Worm (Caenorhabditis elegans) whole organism, L4 larva: ENCODE data around the gene dmsr-4.

Source experiments
- F37D6.2 ChIP-seq: sonication (generic microtip); optimal IDR thresholded peaks from 2 replicates; lab custom pipeline; 2016; ENCODE audit warnings: mild to moderate bottlenecking, missing genetic modification characterization, missing compliant biosample characterization
- Y105C5A.15 ChIP-seq: fragments of 200-800 bp; sonication (Bioruptor generic); IDR thresholded peaks from 2 replicates; pipeline ENCODE4 v1.3.6; 2022; ENCODE audit warnings: missing genetic modification characterization, missing compliant biosample characterization
- ZK337.2 ChIP-seq: fragments of 200-800 bp; sonication (Bioruptor generic); IDR thresholded peaks from 2 replicates; pipeline ENCODE4 v1.3.6; 2022; ENCODE audit warnings: missing genetic modification reagents, missing genetic modification characterization, missing compliant biosample characterization
- ZK546.5 ChIP-seq, 2 experiments: sonication (generic microtip); optimal IDR thresholded peaks; 2 replicates each; lab custom pipeline; 2017; ENCODE audit warnings: missing biosample characterization in 2 of 2, missing genetic modification characterization in 2 of 2
- aha-1 ChIP-seq: fragments of 150-350 bp; peaks from one replicate; lab custom pipeline; 2014; ENCODE audit warnings: missing biosample characterization, missing genetic modification characterization
- aly-2 ChIP-seq: sonication (generic microtip); optimal IDR thresholded peaks from 2 replicates; lab custom pipeline; 2018; ENCODE audit warnings: missing biosample characterization, missing genetic modification characterization
- ama-1 ChIP-seq: fragments of 150-350 bp; optimal IDR thresholded peaks from 2 replicates; lab custom pipeline; 2014; ENCODE audit warnings: inconsistent platforms, mixed read lengths
- ceh-62 ChIP-seq: sonication (generic microtip); optimal IDR thresholded peaks from 2 replicates; lab custom pipeline; 2017; ENCODE audit warnings: missing biosample characterization, missing genetic modification characterization
- ces-1 ChIP-seq: fragments of 150-350 bp; sonication (generic microtip); optimal IDR thresholded peaks from 4 replicates; lab custom pipeline; 2014; ENCODE audit warnings: missing biosample characterization, missing genetic modification reagents, missing genetic modification characterization
- daf-8 ChIP-seq: fragments of 200-800 bp; sonication (Bioruptor generic); IDR thresholded peaks from 2 replicates; pipeline ENCODE4 v1.3.6; 2022; ENCODE audit warnings: missing genetic modification characterization, missing compliant biosample characterization
- dmd-6 ChIP-seq: fragments of 200-800 bp; sonication (Bioruptor generic); IDR thresholded peaks from 2 replicates; pipeline ENCODE4 v1.3.6; 2022; ENCODE audit warnings: missing genetic modification reagents, missing genetic modification characterization, missing compliant biosample characterization
- dve-1 ChIP-seq: sonication (generic microtip); optimal IDR thresholded peaks from 2 replicates; lab custom pipeline; 2017; ENCODE audit warnings: antibody characterized with exemption, mild to moderate bottlenecking, missing genetic modification characterization, missing compliant biosample characterization; ENCODE audit not compliant: insufficient read depth
- egl-27 ChIP-seq: sonication (generic microtip); optimal IDR thresholded peaks from 3 replicates; lab custom pipeline; 2017; ENCODE audit warnings: missing biosample characterization, missing genetic modification reagents, missing genetic modification characterization
- fkh-10 ChIP-seq: fragments of 150-350 bp; optimal IDR thresholded peaks from 2 replicates; lab custom pipeline; 2014; ENCODE audit warnings: missing biosample characterization, missing genetic modification reagents, missing genetic modification characterization
- gei-8 ChIP-seq: fragments of 200-800 bp; sonication (Bioruptor generic); optimal IDR thresholded peaks from 2 replicates; lab custom pipeline; 2018; ENCODE audit warnings: mild to moderate bottlenecking, missing genetic modification characterization, missing compliant biosample characterization
- hlh-30 ChIP-seq: sonication (generic microtip); optimal IDR thresholded peaks from 2 replicates; lab custom pipeline; 2017; ENCODE audit warnings: antibody characterized with exemption, mild to moderate bottlenecking, missing genetic modification characterization, missing compliant biosample characterization; ENCODE audit not compliant: insufficient read depth
- hmg-1.1 ChIP-seq: fragments of 200-800 bp; sonication (Bioruptor generic); IDR thresholded peaks from 2 replicates; pipeline ENCODE4 v1.3.6; 2022; ENCODE audit warnings: missing genetic modification reagents, missing genetic modification characterization, missing compliant biosample characterization
- lin-1 ChIP-seq: fragments of 200-800 bp; sonication (Bioruptor generic); IDR thresholded peaks from 2 replicates; pipeline ENCODE4 v1.3.6; 2022; ENCODE audit warnings: missing genetic modification reagents, missing genetic modification characterization, missing compliant biosample characterization
- lin-13 ChIP-seq: fragments of 150-350 bp; optimal IDR thresholded peaks from 2 replicates; lab custom pipeline; 2014; ENCODE audit warnings: missing biosample characterization, missing genetic modification reagents, missing genetic modification characterization
- lin-15B ChIP-seq: fragments of 150-350 bp; sonication (generic microtip); optimal IDR thresholded peaks from 3 replicates; lab custom pipeline; 2014; ENCODE audit warnings: missing biosample characterization, missing genetic modification characterization
- lin-39 ChIP-seq: fragments of 150-350 bp; optimal IDR thresholded peaks from 2 replicates; lab custom pipeline; 2014; ENCODE audit warnings: missing biosample characterization, missing genetic modification reagents, missing genetic modification characterization
- lir-3 ChIP-seq: sonication (generic microtip); optimal IDR thresholded peaks from 2 replicates; lab custom pipeline; 2016; ENCODE audit warnings: mild to moderate bottlenecking, missing genetic modification characterization, missing compliant biosample characterization
- lsy-2 ChIP-seq, 2 experiments: fragments of 150-350 bp in 1 of 2; sonication (generic microtip) in 1 of 2; optimal IDR thresholded peaks; 2 replicates each; lab custom pipeline; 2014 to 2017; ENCODE audit warnings: missing biosample characterization in 2 of 2, missing genetic modification characterization in 2 of 2
- mdl-1 ChIP-seq, 2 experiments: fragments of 150-350 bp in 1 of 2; sonication (generic microtip) in 1 of 2; optimal IDR thresholded peaks; 2 replicates each; lab custom pipeline; 2014 to 2017; ENCODE audit warnings: missing biosample characterization in 2 of 2, missing genetic modification characterization in 2 of 2
- mep-1 ChIP-seq: fragments of 150-350 bp; sonication (generic microtip); optimal IDR thresholded peaks from 3 replicates; lab custom pipeline; 2014; ENCODE audit warnings: missing biosample characterization, missing genetic modification characterization
- mes-2 ChIP-seq: sonication (generic microtip); optimal IDR thresholded peaks from 2 replicates; lab custom pipeline; 2016; ENCODE audit warnings: missing genotype, mild to moderate bottlenecking, missing genetic modification characterization, missing compliant biosample characterization; ENCODE audit not compliant: poor library complexity, severe bottlenecking
- mxl-3 ChIP-seq: fragments of 200-800 bp; sonication (Bioruptor generic); optimal IDR thresholded peaks from 2 replicates; lab custom pipeline; 2018; ENCODE audit warnings: mild to moderate bottlenecking, missing genetic modification characterization, missing compliant biosample characterization
- nhr-25 ChIP-seq: sonication (generic microtip); optimal IDR thresholded peaks from 2 replicates; lab custom pipeline; 2017; ENCODE audit warnings: missing genetic modification characterization, mild to moderate bottlenecking, missing compliant biosample characterization, antibody characterized with exemption, moderate library complexity, borderline replicate concordance; ENCODE audit not compliant: insufficient read depth
- nhr-42 ChIP-seq: fragments of 200-800 bp; sonication (Bioruptor generic); IDR thresholded peaks from 2 replicates; pipeline ENCODE4 v1.3.6; 2022; ENCODE audit warnings: missing genetic modification characterization, missing compliant biosample characterization
- php-3 ChIP-seq: fragments of 200-800 bp; sonication (Bioruptor generic); IDR thresholded peaks from 2 replicates; pipeline ENCODE4 v1.3.6; 2022; ENCODE audit warnings: missing genetic modification reagents, missing genetic modification characterization, missing compliant biosample characterization
- pqm-1 ChIP-seq: sonication (generic microtip); optimal IDR thresholded peaks from 2 replicates; lab custom pipeline; 2017; ENCODE audit warnings: missing biosample characterization, missing genetic modification characterization
- rbr-2 ChIP-seq: sonication (generic microtip); optimal IDR thresholded peaks from 2 replicates; lab custom pipeline; 2016; ENCODE audit warnings: missing genotype, missing genetic modification characterization, missing compliant biosample characterization
- vab-7 ChIP-seq: fragments of 200-800 bp; sonication (Bioruptor generic); IDR thresholded peaks from 2 replicates; pipeline ENCODE4 v1.3.6; 2022; ENCODE audit warnings: missing genetic modification reagents, missing genetic modification characterization, missing compliant biosample characterization
- zfp-2 ChIP-seq: sonication (generic microtip); optimal IDR thresholded peaks from 2 replicates; lab custom pipeline; 2016; ENCODE audit warnings: mild to moderate bottlenecking, missing genetic modification characterization, missing compliant biosample characterization

dmsr-4 gene

DNA sequence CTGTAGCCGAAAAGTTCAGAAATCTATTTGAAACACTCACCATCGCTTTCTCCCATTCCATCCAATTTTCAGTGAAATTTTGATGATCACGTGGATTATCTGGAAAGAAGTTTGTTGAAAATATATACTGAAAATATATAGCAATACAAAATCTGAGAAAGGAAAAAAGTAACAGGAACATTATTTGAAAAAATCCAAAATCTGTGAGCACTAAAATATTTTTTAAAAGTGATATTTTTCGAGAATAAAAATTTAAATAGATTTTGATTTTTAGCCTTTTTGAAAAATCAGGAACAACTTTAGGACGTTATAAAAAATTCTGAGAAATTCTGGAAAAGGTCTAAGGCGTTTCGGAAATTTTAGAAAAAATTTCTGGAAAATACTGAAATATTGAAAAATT lies at the start of gene dmsr-4:
Gene dmsr-4 (minus strand): TSS at position 101 of the 400 bp plus-strand sequence.
- TF ChIP-seq ces-1 (GFP tag; lab: Kevin White, UChicago): no peak
- TF ChIP-seq lin-39 (tag; lab: Kevin White, UChicago): no peak
- TF ChIP-seq aha-1 (tag; lab: Kevin White, UChicago): peak; percentile 46
- TF ChIP-seq Y105C5A.15 (GFP tag; lab: Robert Waterston, UW): no peak
- no peak for TF ChIP-seq lin-13 (GFP tag; lab: Kevin White, UChicago)
- TF ChIP-seq ama-1 (lab: Kevin White, UChicago): no peak

DNA sequence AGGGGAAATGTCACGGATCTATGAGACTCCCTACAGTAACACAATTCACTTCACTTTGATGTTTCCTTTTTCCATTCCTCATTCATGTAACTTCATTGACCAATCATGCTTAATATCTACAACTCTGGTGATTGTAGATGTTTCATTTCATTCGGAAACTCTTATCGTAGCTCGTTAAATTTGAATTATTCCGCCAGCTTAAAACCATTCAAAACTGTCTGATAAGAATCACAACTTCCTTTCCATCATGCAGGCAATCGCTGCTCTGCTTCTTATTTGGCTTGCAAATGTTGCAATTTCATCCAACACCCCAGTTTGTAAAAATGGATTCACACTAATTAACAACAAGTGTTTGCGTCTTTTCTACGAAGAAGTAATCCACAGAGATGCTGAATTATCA lies 45.6 kb upstream of the dmsr-4 start, which contains the start of gene clec-10:
Gene clec-10 (plus strand): TSS at position 244 of the 400 bp plus-strand sequence.
- TF ChIP-seq lin-1 (GFP tag; lab: Robert Waterston, UW): no peak
- TF ChIP-seq dve-1: peak; percentile 28
- peak; percentile 84 for TF ChIP-seq pqm-1 (tag; lab: Kevin White, UChicago)

- TF ChIP-seq dmd-6: no peak
- TF ChIP-seq aha-1 (tag; lab: Kevin White, UChicago): peak; percentile 89
- peak; percentile 48 for TF ChIP-seq mep-1 (tag; lab: Kevin White, UChicago)
- TF ChIP-seq aly-2: no peak
- TF ChIP-seq egl-27 (tag; lab: Kevin White, UChicago): no peak
- no peak for TF ChIP-seq nhr-42 (GFP tag; lab: Robert Waterston, UW)
- no peak for TF ChIP-seq mxl-3 (GFP tag; lab: Kevin White, UChicago)
- TF ChIP-seq hmg-1.1: peak; percentile 64
- TF ChIP-seq hlh-30 (tag; lab: Kevin White, UChicago): no peak
- peak; percentile 48 for TF ChIP-seq fkh-10 (GFP tag; lab: Kevin White, UChicago)
- no peak for TF ChIP-seq ceh-62 (tag; lab: Kevin White, UChicago)
- TF ChIP-seq lsy-2 (tag; optimal IDR thresholded peaks at IDR 0.05; lab: Kevin White, UChicago): peak in 1 of 2 experiments; percentile 34
- no peak for TF ChIP-seq mdl-1 (tag; optimal IDR thresholded peaks at IDR 0.05; lab: Kevin White, UChicago)
- no peak for TF ChIP-seq nhr-25 (tag; lab: Kevin White, UChicago)
- TF ChIP-seq F37D6.2 (tag; lab: Kevin White, UChicago): peak; percentile 26
- no peak for TF ChIP-seq lir-3
- peak; percentile 6 for TF ChIP-seq mes-2 (tag; lab: Kevin White, UChicago)
- TF ChIP-seq vab-7 (GFP tag; lab: Robert Waterston, UW): no peak
- no peak for TF ChIP-seq ZK337.2 (GFP tag; lab: Robert Waterston, UW)
- TF ChIP-seq lin-15B (tag; lab: Kevin White, UChicago): no peak
- TF ChIP-seq rbr-2 (tag; lab: Kevin White, UChicago): peak; percentile 18
- no peak for TF ChIP-seq ZK546.5 (tag; optimal IDR thresholded peaks at IDR 0.05; lab: Kevin White, UChicago)
Measured at ce11 chrII:401211-401610, 44.3 kb upstream of the dmsr-4 start.

DNA sequence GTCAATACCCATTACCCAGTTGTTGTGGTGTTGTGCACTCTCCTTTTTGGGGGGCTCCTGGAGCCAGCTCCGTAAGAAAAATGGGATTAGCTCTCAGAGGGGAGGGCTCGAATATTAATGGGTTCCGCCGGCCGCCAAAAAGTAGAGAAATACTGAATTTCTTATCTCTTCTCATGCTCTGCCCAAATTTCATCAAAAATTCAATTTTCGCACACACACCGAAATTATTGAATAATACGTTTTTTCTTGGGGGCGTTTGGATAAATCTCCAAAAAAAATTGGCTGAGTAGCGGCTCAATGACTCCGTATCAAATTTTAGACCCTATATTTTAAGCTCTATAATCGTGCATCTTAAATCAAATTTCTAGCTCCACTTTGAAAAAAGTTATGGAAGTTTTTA lies 43.3 kb upstream of the dmsr-4 start:
- TF ChIP-seq daf-8 (GFP tag; lab: Robert Waterston, UW): no peak
- peak; percentile 8 for TF ChIP-seq aha-1 (tag; lab: Kevin White, UChicago)
- TF ChIP-seq php-3 (GFP tag; lab: Robert Waterston, UW): no peak
- TF ChIP-seq zfp-2 (tag; lab: Kevin White, UChicago): no peak
- no peak for TF ChIP-seq lsy-2 (tag; optimal IDR thresholded peaks at IDR 0.05; lab: Kevin White, UChicago)
- TF ChIP-seq lin-13 (GFP tag; lab: Kevin White, UChicago): no peak
- TF ChIP-seq gei-8 (GFP tag; lab: Kevin White, UChicago): no peak
